Fruit fly (Drosophila melanogaster) whole organism: ENCODE measurements around the gene Porin2.

ENCODE experiments used
- CG8478 ChIP-seq: fragments of >200 bp; optimal IDR thresholded peaks from 2 replicates; lab custom pipeline; 2018; ENCODE audit warnings: inconsistent platforms
- Dll ChIP-seq: fragments of >200 bp; optimal IDR thresholded peaks from 2 replicates; lab custom pipeline; 2017
- EcR ChIP-seq, 2 experiments: fragments of >200 bp; optimal IDR thresholded peaks; 2 replicates each; lab custom pipeline; 2017; ENCODE audit warnings: missing biosample characterization in 2 of 2, missing genetic modification characterization in 2 of 2, missing genetic modification reagents in 2 of 2
- pan ChIP-seq: fragments of >200 bp; optimal IDR thresholded peaks from 2 replicates; lab custom pipeline; 2017
- psq ChIP-seq: fragments of >200 bp; optimal IDR thresholded peaks from 2 replicates; lab custom pipeline; 2017
- usp ChIP-seq: fragments of >200 bp; optimal IDR thresholded peaks from 2 replicates; lab custom pipeline; 2017; ENCODE audit warnings: missing biosample characterization, missing genetic modification characterization, mixed read lengths

DNA sequence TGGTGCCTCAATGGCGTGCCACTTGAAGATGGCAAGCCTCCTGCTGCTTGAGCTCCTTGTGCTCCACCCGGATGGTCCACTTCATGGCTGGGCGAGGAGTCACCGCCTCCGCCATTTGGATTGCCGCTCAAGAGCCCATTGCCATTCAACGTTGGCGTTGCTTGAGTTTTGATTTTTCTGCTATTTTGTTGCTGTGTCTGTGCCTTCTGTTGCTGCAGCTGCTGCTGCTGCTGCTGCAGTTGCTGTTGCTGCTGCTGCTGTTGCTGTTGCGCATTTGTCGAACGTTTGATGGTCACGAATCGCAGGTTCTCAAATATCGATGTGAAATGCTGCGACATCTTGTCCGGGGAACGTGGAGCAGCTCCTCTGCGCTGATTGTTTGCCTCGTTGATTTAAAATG lies 15.3 kb downstream of the Porin2 start:
- TF ChIP-seq CG8478 (no peak), EcR (GFP tag; optimal IDR thresholded peaks at IDR 0.05; lab: Kevin White, UChicago) (no peak), usp (GFP tag; lab: Kevin White, UChicago) (no peak), pan (lab: Kevin White, UChicago) (no peak), Dll (lab: Kevin White, UChicago) (no peak), psq (no peak)
